Worm (Caenorhabditis elegans) whole organism, L3 larva: ENCODE results near the gene ZK792.4.

Experiments
- egl-27 ChIP-seq: sonication (generic microtip); optimal IDR thresholded peaks from 4 replicates; lab custom pipeline; 2017; ENCODE audit warnings: missing biosample characterization, missing genetic modification reagents, missing genetic modification characterization
- fos-1 ChIP-seq: fragments of 150-350 bp; optimal IDR thresholded peaks from 2 replicates; lab custom pipeline; 2014; ENCODE audit warnings: missing biosample characterization, missing genetic modification characterization
- nhr-43 ChIP-seq: sonication (generic microtip); optimal IDR thresholded peaks from 2 replicates; lab custom pipeline; 2016; ENCODE audit warnings: mild to moderate bottlenecking, missing genetic modification characterization, missing compliant biosample characterization; ENCODE audit not compliant: poor library complexity, severe bottlenecking
- ztf-4 ChIP-seq: fragments of 150-350 bp; optimal IDR thresholded peaks from 2 replicates; lab custom pipeline; 2014; ENCODE audit warnings: missing biosample characterization, missing genetic modification characterization

DNA sequence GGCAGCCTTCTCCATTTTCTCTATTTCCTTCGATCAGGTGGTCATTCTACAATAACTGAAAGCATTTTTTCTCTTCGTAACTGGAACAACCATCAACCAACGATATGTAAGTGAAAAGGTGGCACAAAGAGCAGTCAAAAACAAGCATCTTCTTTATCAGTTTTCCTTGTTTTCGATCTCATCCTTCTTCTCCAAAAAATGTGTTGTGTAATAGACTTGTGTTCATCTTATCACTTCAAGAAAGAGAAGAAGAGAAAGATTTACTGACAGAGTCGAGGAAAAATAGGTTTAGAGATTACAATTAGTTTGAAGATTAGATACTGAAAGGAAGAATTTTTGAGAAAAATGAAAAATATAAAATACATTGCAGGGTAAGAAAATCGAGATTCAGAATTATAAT lies 36.5 kb downstream of the ZK792.4 start:
- TF ChIP-seq egl-27, result no peak
- no peak for TF ChIP-seq nhr-43 (tag; lab: Kevin White, UChicago)
- TF ChIP-seq ztf-4, result no peak
- TF ChIP-seq fos-1 (tag; lab: Kevin White, UChicago), result no peak
